Fruit fly (Drosophila melanogaster): Measurements from ENCODE around the gene CG15740.

- TF ChIP-seq CG8478 (optimal IDR thresholded peaks at IDR 0.05) = no peak
- peak; percentile 19 for TF ChIP-seq CTCF (optimal IDR thresholded peaks at IDR 0.05)
Measured at dm6 chrX:11886976-11887375, 41.1 kb upstream of the CG15740 start, which contains the start of the genes CG10353 and SelG.

Measured in S2 (cell line).